Worm (Caenorhabditis elegans): ENCODE results near the gene unc-41.

DNA sequence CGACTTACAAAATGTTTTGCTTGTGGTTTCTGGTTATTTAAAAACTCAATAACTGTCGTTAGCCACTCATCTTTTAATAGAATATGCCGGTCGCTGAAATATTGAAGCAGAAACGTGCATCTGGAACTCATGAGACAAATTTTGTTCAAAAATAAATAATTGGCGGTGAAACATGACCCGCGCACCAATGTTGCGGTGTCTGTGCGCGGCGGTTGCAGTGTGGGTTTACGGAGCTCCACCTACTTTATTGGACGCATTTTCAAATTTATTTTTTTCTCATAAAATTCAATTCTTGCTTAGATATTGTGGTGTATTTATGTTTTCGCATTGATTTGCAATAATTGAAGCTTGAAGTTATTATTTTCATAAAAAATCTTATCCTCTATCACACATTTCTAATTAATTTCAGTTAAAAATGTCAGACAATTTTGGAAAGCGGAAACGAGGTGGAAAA is 45.4 kb downstream of the unc-41 start, which contains the start of the genes rmh-2 and suds-3:
- TF ChIP-seq F52B5.7 (tag; optimal IDR thresholded peaks at IDR 0.05) (no peak), unc-62 (GFP tag; optimal IDR thresholded peaks at IDR 0.05) (no peak), dpff-1 (tag; optimal IDR thresholded peaks at IDR 0.05) (no peak), attf-3 (GFP tag; conservative IDR thresholded peaks at IDR 0.05) (no peak), him-1 (tag; optimal IDR thresholded peaks at IDR 0.05) (no peak), ama-1 (optimal IDR thresholded peaks at IDR 0.05) (no peak), ama-1 (GFP tag; optimal IDR thresholded peaks at IDR 0.05) (no peak)

Measured in whole organism, young adult.